Fruit fly (Drosophila melanogaster) whole organism, embryonic: ENCODE data around the gene pps.
A peak's percentile ranks its signal among the peaks of the same experiment; 100 is the strongest.

ENCODE experiments used
- Ada2b ChIP-seq: fragments of 200-800 bp; sonication (Bioruptor generic); IDR thresholded peaks from 2 replicates; pipeline ENCODE4 v1.3.6; 2022; ENCODE audit warnings: missing biosample characterization, missing genetic modification characterization
- Asciz ChIP-seq: fragments of 200-800 bp; sonication (Bioruptor generic); optimal IDR thresholded peaks from 2 replicates; lab custom pipeline; 2017; ENCODE audit warnings: missing biosample characterization, mild to moderate bottlenecking, missing genetic modification characterization, missing genetic modification reagents
- Atf3 ChIP-seq: fragments of 200-800 bp; sonication (Bioruptor generic); optimal IDR thresholded peaks from 3 replicates; lab custom pipeline; 2016; ENCODE audit warnings: missing biosample characterization, missing genetic modification characterization
- BEAF-32 ChIP-seq: fragments of 200-800 bp; sonication (Bioruptor generic); optimal IDR thresholded peaks from 3 replicates; lab custom pipeline; 2017; ENCODE audit warnings: missing biosample characterization, missing genetic modification characterization, mild to moderate bottlenecking, moderate library complexity, missing genetic modification reagents
- CG10431 ChIP-seq: fragments of 200-800 bp; sonication (Bioruptor generic); optimal IDR thresholded peaks from 3 replicates; lab custom pipeline; 2018; ENCODE audit warnings: missing biosample characterization, mild to moderate bottlenecking, missing genetic modification characterization
- CG10543 ChIP-seq: fragments of 200-800 bp; sonication (Bioruptor generic); optimal IDR thresholded peaks from 3 replicates; lab custom pipeline; 2017; ENCODE audit warnings: missing biosample characterization, mild to moderate bottlenecking, missing genetic modification characterization, moderate library complexity
- CG11085 ChIP-seq: fragments of 200-800 bp; sonication (Bioruptor generic); IDR thresholded peaks from 2 replicates; pipeline ENCODE4 v1.3.6; 2022; ENCODE audit warnings: missing biosample characterization, missing genetic modification characterization
- CG12104 ChIP-seq: fragments of 200-800 bp; sonication (Bioruptor generic); optimal IDR thresholded peaks from 3 replicates; lab custom pipeline; 2016; ENCODE audit warnings: missing biosample characterization, missing genetic modification characterization
- CG13123 ChIP-seq: fragments of 200-800 bp; sonication (Bioruptor generic); optimal IDR thresholded peaks from 2 replicates; lab custom pipeline; 2016; ENCODE audit warnings: missing biosample characterization, missing genetic modification characterization
- CG16813 ChIP-seq: fragments of 200-800 bp; sonication (Bioruptor generic); IDR thresholded peaks from 3 replicates; pipeline ENCODE4 v1.3.6; 2022; ENCODE audit warnings: missing biosample characterization, missing genetic modification characterization; ENCODE audit not compliant: partially characterized antibody
- CG17829 ChIP-seq: fragments of 200-800 bp; optimal IDR thresholded peaks from 2 replicates; lab custom pipeline; 2019; ENCODE audit warnings: missing biosample characterization, mild to moderate bottlenecking, missing genetic modification characterization, moderate library complexity
- CG2120 ChIP-seq: fragments of 200-800 bp; sonication (Bioruptor generic); optimal IDR thresholded peaks from 3 replicates; lab custom pipeline; 2016; ENCODE audit warnings: missing biosample characterization, missing genetic modification characterization
- CG30431 ChIP-seq: fragments of 200-800 bp; sonication (Bioruptor generic); optimal IDR thresholded peaks from 2 replicates; lab custom pipeline; 2017; ENCODE audit warnings: missing biosample characterization, missing genetic modification characterization
- CG31224 ChIP-seq: fragments of 200-800 bp; sonication (Bioruptor generic); IDR thresholded peaks from 2 replicates; pipeline ENCODE4 v1.3.6; 2022; ENCODE audit warnings: missing biosample characterization, missing genetic modification characterization
- CG3995 ChIP-seq: fragments of 200-800 bp; sonication (Bioruptor generic); optimal IDR thresholded peaks from 3 replicates; lab custom pipeline; 2016; ENCODE audit warnings: missing biosample characterization, missing genetic modification characterization
- CG6175 ChIP-seq: fragments of 200-800 bp; sonication (Bioruptor generic); IDR thresholded peaks from 3 replicates; pipeline ENCODE4 v1.3.6; 2022; ENCODE audit warnings: missing biosample characterization, missing genetic modification characterization
- CG6813 ChIP-seq: fragments of 200-800 bp; sonication (Bioruptor generic); optimal IDR thresholded peaks from 2 replicates; lab custom pipeline; 2017; ENCODE audit warnings: missing biosample characterization, missing genetic modification characterization, mild to moderate bottlenecking, moderate library complexity, missing genetic modification reagents
- CG7839 ChIP-seq: fragments of 200-800 bp; sonication (Bioruptor generic); optimal IDR thresholded peaks from 3 replicates; lab custom pipeline; 2018; ENCODE audit warnings: missing biosample characterization, mild to moderate bottlenecking, missing genetic modification characterization, moderate library complexity
- CG8924 ChIP-seq: fragments of 200-800 bp; optimal IDR thresholded peaks from 3 replicates; lab custom pipeline; 2019; ENCODE audit warnings: missing biosample characterization, mild to moderate bottlenecking, missing genetic modification characterization, moderate library complexity
- H15 ChIP-seq: fragments of 200-800 bp; sonication (Bioruptor generic); IDR thresholded peaks from 3 replicates; pipeline ENCODE4 v1.3.6; 2022; ENCODE audit warnings: missing biosample characterization, missing genetic modification characterization
- H2.0 ChIP-seq: fragments of 200-800 bp; sonication (Bioruptor generic); IDR thresholded peaks from 2 replicates; pipeline ENCODE4 v1.3.6; 2022; ENCODE audit warnings: missing biosample characterization, missing genetic modification characterization
- Oli ChIP-seq: fragments of 200-800 bp; sonication (Bioruptor generic); optimal IDR thresholded peaks from 2 replicates; lab custom pipeline; 2018; ENCODE audit warnings: missing biosample characterization, mild to moderate bottlenecking, missing genetic modification characterization, moderate library complexity
- Scr ChIP-seq: fragments of 200-800 bp; sonication (Bioruptor generic); IDR thresholded peaks from 2 replicates; pipeline ENCODE4 v1.3.6; 2022; ENCODE audit warnings: missing biosample characterization, missing genetic modification characterization; ENCODE audit not compliant: partially characterized antibody
- Ssrp ChIP-seq: fragments of 200-800 bp; sonication (Bioruptor generic); optimal IDR thresholded peaks from 2 replicates; lab custom pipeline; 2018; ENCODE audit warnings: missing biosample characterization, mild to moderate bottlenecking, missing genetic modification characterization, moderate library complexity
- Xbp1 ChIP-seq: fragments of 200-800 bp; sonication (Bioruptor generic); optimal IDR thresholded peaks from 3 replicates; lab custom pipeline; 2016; ENCODE audit warnings: missing biosample characterization, mild to moderate bottlenecking, missing genetic modification characterization
- ac ChIP-seq: fragments of 200-800 bp; sonication (Bioruptor generic); optimal IDR thresholded peaks from 3 replicates; lab custom pipeline; 2017; ENCODE audit warnings: missing biosample characterization, mild to moderate bottlenecking, missing genetic modification characterization
- ap ChIP-seq: fragments of 200-800 bp; sonication (Bioruptor generic); IDR thresholded peaks from 2 replicates; pipeline ENCODE4 v1.3.6; 2022; ENCODE audit warnings: missing biosample characterization, missing genetic modification characterization
- cas ChIP-seq: fragments of 200-800 bp; sonication (Bioruptor generic); IDR thresholded peaks from 2 replicates; pipeline ENCODE4 v1.3.6; 2022; ENCODE audit warnings: missing biosample characterization, missing genetic modification characterization
- chinmo ChIP-seq: fragments of 200-800 bp; sonication (Bioruptor generic); IDR thresholded peaks from 4 replicates; pipeline ENCODE4 v1.3.6; 2022; ENCODE audit warnings: missing biosample characterization, missing genetic modification characterization; ENCODE audit not compliant: partially characterized antibody
- dm ChIP-seq: fragments of 200-800 bp; sonication (Bioruptor generic); optimal IDR thresholded peaks from 3 replicates; lab custom pipeline; 2016; ENCODE audit warnings: missing biosample characterization, missing genetic modification characterization
- eyg ChIP-seq: fragments of 200-800 bp; sonication (Bioruptor generic); optimal IDR thresholded peaks from 3 replicates; lab custom pipeline; 2016; ENCODE audit warnings: missing biosample characterization, missing genetic modification characterization
- gcm2 ChIP-seq: fragments of 200-800 bp; sonication (Bioruptor generic); optimal IDR thresholded peaks from 2 replicates; lab custom pipeline; 2016; ENCODE audit warnings: missing biosample characterization, missing genetic modification characterization
- gfzf ChIP-seq: fragments of 200-800 bp; sonication (Bioruptor generic); optimal IDR thresholded peaks from 2 replicates; lab custom pipeline; 2016; ENCODE audit warnings: missing biosample characterization, mild to moderate bottlenecking, missing genetic modification characterization, moderate library complexity
- ham ChIP-seq: fragments of 200-800 bp; sonication (Bioruptor generic); IDR thresholded peaks from 2 replicates; pipeline ENCODE4 v1.3.6; 2022; ENCODE audit warnings: missing biosample characterization, missing genetic modification characterization
- ind ChIP-seq: fragments of 200-800 bp; sonication (Bioruptor generic); optimal IDR thresholded peaks from 3 replicates; lab custom pipeline; 2016; ENCODE audit warnings: missing biosample characterization, missing genetic modification characterization
- inv ChIP-seq: fragments of 200-800 bp; sonication (Bioruptor generic); IDR thresholded peaks from 2 replicates; pipeline ENCODE4 v1.3.6; 2022; ENCODE audit warnings: missing biosample characterization, missing genetic modification characterization; ENCODE audit not compliant: partially characterized antibody
- ken ChIP-seq: fragments of 200-800 bp; sonication (Bioruptor generic); IDR thresholded peaks from 3 replicates; pipeline ENCODE4 v1.3.6; 2022; ENCODE audit warnings: missing biosample characterization, missing genetic modification characterization
- klu ChIP-seq: fragments of 200-800 bp; sonication (Bioruptor generic); IDR thresholded peaks from 2 replicates; pipeline ENCODE4 v1.3.6; 2022; ENCODE audit warnings: missing biosample characterization, missing genetic modification characterization
- kni ChIP-seq: fragments of 200-800 bp; sonication (Bioruptor generic); optimal IDR thresholded peaks from 3 replicates; lab custom pipeline; 2017; ENCODE audit warnings: mild to moderate bottlenecking, missing biosample characterization, missing genetic modification reagents, missing genetic modification characterization
- lbe ChIP-seq: fragments of 200-800 bp; sonication (Bioruptor generic); optimal IDR thresholded peaks from 2 replicates; lab custom pipeline; 2016; ENCODE audit warnings: missing biosample characterization, mild to moderate bottlenecking, missing genetic modification characterization
- lola ChIP-seq, 3 experiments: fragments of >200 bp in 2 of 3; fragments of 200-800 bp in 1 of 3; sonication (Bioruptor generic) in 1 of 3; optimal IDR thresholded peaks; 2 replicates each; lab custom pipeline; 2017 to 2019; ENCODE audit warnings: missing biosample characterization in 3 of 3, missing genetic modification characterization in 3 of 3, mild to moderate bottlenecking in 1 of 3, moderate library complexity in 1 of 3
- nmo ChIP-seq: fragments of 200-800 bp; sonication (Bioruptor generic); optimal IDR thresholded peaks from 2 replicates; lab custom pipeline; 2018; ENCODE audit warnings: missing biosample characterization, mild to moderate bottlenecking, missing genetic modification characterization, moderate library complexity
- odd ChIP-seq: fragments of 200-800 bp; sonication (Bioruptor generic); optimal IDR thresholded peaks from 2 replicates; lab custom pipeline; 2017; ENCODE audit warnings: missing biosample characterization, mild to moderate bottlenecking, missing genetic modification characterization
- pfk ChIP-seq: fragments of 200-800 bp; sonication (Bioruptor generic); optimal IDR thresholded peaks from 2 replicates; lab custom pipeline; 2018; ENCODE audit warnings: missing biosample characterization, mild to moderate bottlenecking, missing genetic modification characterization, moderate library complexity
- phol ChIP-seq: fragments of 200-800 bp; sonication (Bioruptor generic); optimal IDR thresholded peaks from 3 replicates; lab custom pipeline; 2018; ENCODE audit warnings: missing biosample characterization, mild to moderate bottlenecking, missing genetic modification characterization, moderate library complexity
- sens ChIP-seq: fragments of 200-800 bp; sonication (Bioruptor generic); peaks from one replicate; lab custom pipeline; 2016; ENCODE audit warnings: missing biosample characterization, missing genetic modification characterization
- tx ChIP-seq: fragments of 200-800 bp; sonication (Bioruptor generic); optimal IDR thresholded peaks from 2 replicates; lab custom pipeline; 2016; ENCODE audit warnings: missing biosample characterization, missing genetic modification characterization
- usp ChIP-seq: fragments of >200 bp; optimal IDR thresholded peaks from 2 replicates; lab custom pipeline; 2017; ENCODE audit warnings: missing biosample characterization, missing genetic modification characterization

pps gene

DNA sequence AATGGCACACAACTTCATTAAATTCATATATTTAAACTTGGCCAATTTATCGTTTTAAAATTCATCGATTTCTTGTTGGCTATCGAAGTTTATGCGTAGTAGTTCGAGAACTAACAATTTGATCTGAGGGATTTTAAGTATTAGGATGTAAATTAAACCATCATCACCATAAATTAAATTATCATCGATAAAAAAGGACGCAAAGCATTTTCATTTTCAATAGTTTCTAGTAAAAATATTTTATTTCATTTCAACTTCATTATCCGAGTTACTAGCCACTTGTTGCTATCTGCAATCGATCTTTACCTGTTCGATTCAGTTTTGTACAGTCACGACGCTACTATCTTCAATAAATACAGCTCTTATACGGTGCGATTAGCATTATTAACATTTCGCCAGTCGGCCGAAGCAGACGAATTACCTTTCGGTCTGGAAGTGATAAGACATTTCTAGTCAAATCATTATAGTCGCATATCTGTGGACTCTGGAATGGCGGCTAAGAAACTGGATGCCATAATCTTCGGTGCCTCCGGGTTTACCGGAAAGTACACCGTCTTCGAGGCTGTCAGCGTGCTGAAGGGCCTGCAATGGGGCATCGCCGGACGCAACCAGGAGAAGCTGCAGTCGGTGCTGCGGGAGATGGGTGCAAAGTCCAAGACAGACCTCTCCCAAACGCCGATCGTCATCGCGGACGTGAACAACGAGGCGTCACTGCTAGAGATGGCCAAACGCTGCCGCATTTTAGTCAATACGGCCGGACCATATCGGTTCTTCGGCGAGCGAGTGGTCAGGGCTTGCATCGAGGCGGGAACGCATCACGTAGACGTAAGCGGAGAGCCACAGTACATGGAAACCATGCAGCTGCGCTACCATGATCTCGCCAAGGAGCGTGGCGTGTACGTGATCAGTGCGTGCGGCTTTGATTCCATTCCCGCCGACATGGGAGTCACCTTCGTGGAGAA, 7.1 kb upstream of the pps start, which contains the start of gene CG5167 (continued):
- TF ChIP-seq CG16813 (GFP tag; lab: Robert Waterston, UW) (0 out of 3 replicates have a peak, but pooled peaks have one; percentile 8), H2.0 (no peak), inv (GFP tag; lab: Robert Waterston, UW) (no peak), BEAF-32 (GFP tag; lab: Kevin White, UChicago) (peak; percentile 38), eyg (GFP tag; lab: Kevin White, UChicago) (no peak), usp (GFP tag; lab: Kevin White, UChicago) (no peak), ind (GFP tag; lab: Kevin White, UChicago) (peak; percentile 27), Scr (GFP tag; lab: Robert Waterston, UW) (no peak; the same call in 1 of the 2 replicates), lbe (GFP tag; lab: Kevin White, UChicago) (peak; percentile 12), Ssrp (peak; percentile 14), CG13123 (GFP tag; lab: Kevin White, UChicago) (no peak), tx (GFP tag; lab: Kevin White, UChicago) (no peak), pfk (GFP tag; lab: Kevin White, UChicago) (no peak), CG17829 (peak; percentile 54), gcm2 (no peak), H15 (GFP tag; lab: Robert Waterston, UW) (no peak), CG30431 (GFP tag; lab: Kevin White, UChicago) (no peak), klu (no peak), CG31224 (GFP tag; lab: Robert Waterston, UW) (no peak), kni (no peak), Ada2b (GFP tag; lab: Robert Waterston, UW) (no peak), ac (GFP tag; lab: Kevin White, UChicago) (no peak), ap (GFP tag; lab: Robert Waterston, UW) (no peak), lola (GFP tag; optimal IDR thresholded peaks at IDR 0.05; lab: Kevin White, UChicago) (peak in 1 of 3 experiments; percentile 49), Oli (tag; lab: Kevin White, UChicago) (peak; percentile 2), CG6813 (GFP tag; lab: Kevin White, UChicago) (no peak), Atf3 (GFP tag; lab: Kevin White, UChicago) (no peak), CG10543 (GFP tag; lab: Kevin White, UChicago) (no peak), CG2120 (peak; percentile 44), odd (GFP tag; lab: Kevin White, UChicago) (peak; percentile 3), CG11085 (GFP tag; lab: Robert Waterston, UW) (no peak), CG7839 (tag; lab: Kevin White, UChicago) (peak; percentile 39), Asciz (GFP tag; lab: Kevin White, UChicago) (no peak), gfzf (no peak), nmo (GFP tag; lab: Kevin White, UChicago) (peak; percentile 22), ham (GFP tag; lab: Robert Waterston, UW) (no peak), Xbp1 (GFP tag; lab: Kevin White, UChicago) (peak; percentile 28), phol (tag; lab: Kevin White, UChicago) (peak; percentile 48), CG6175 (GFP tag; lab: Robert Waterston, UW) (no peak), dm (GFP tag; lab: Kevin White, UChicago) (no peak), chinmo (0 out of 4 replicates have a peak, but pooled peaks have one; percentile 25), CG8924 (tag; lab: Kevin White, UChicago) (peak; percentile 63), cas (GFP tag; lab: Robert Waterston, UW) (no peak), sens (GFP tag; lab: Kevin White, UChicago) (peak; percentile 89), CG3995 (GFP tag; lab: Kevin White, UChicago) (peak; percentile 51), ken (GFP tag; lab: Robert Waterston, UW) (no peak), CG12104 (GFP tag; lab: Kevin White, UChicago) (peak; percentile 36), CG10431 (no peak)
